Fruit fly (Drosophila melanogaster) whole organism, prepupa: Measurements from ENCODE around the gene ppk17.

Experiments
- Blimp-1 ChIP-seq: fragments of 200-800 bp; sonication (Bioruptor generic); optimal IDR thresholded peaks from 3 replicates; lab custom pipeline; 2017; ENCODE audit warnings: missing biosample characterization, missing genetic modification characterization, mild to moderate bottlenecking, moderate library complexity, missing genetic modification reagents
- CG11762 ChIP-seq: fragments of 200-800 bp; sonication (Bioruptor generic); optimal IDR thresholded peaks from 3 replicates; lab custom pipeline; 2016; ENCODE audit warnings: missing biosample characterization, missing genetic modification characterization; ENCODE audit not compliant: insufficient read depth
- CG1621 ChIP-seq: fragments of 200-800 bp; sonication (Bioruptor generic); optimal IDR thresholded peaks from 3 replicates; lab custom pipeline; 2018; ENCODE audit warnings: missing biosample characterization, mild to moderate bottlenecking, missing genetic modification characterization
- CG31627 ChIP-seq: fragments of 200-800 bp; sonication (Bioruptor generic); optimal IDR thresholded peaks from 3 replicates; lab custom pipeline; 2016; ENCODE audit warnings: missing biosample characterization, missing genetic modification characterization
- CG34406 ChIP-seq: fragments of 200-800 bp; sonication (Bioruptor generic); optimal IDR thresholded peaks from 3 replicates; lab custom pipeline; 2016; ENCODE audit warnings: missing biosample characterization, missing genetic modification characterization
- CG4318 ChIP-seq: fragments of 200-800 bp; sonication (Bioruptor generic); optimal IDR thresholded peaks from 3 replicates; lab custom pipeline; 2017; ENCODE audit warnings: missing biosample characterization, mild to moderate bottlenecking, missing genetic modification characterization
- CG6276 ChIP-seq: fragments of 200-800 bp; sonication (Bioruptor generic); optimal IDR thresholded peaks from 2 replicates; lab custom pipeline; 2017; ENCODE audit warnings: missing biosample characterization, mild to moderate bottlenecking, missing genetic modification characterization
- CG6792 ChIP-seq: fragments of 200-800 bp; sonication (Bioruptor generic); optimal IDR thresholded peaks from 3 replicates; lab custom pipeline; 2016; ENCODE audit warnings: missing biosample characterization, missing genetic modification characterization
- CG6808 ChIP-seq: fragments of 200-800 bp; sonication (Bioruptor generic); optimal IDR thresholded peaks from 3 replicates; lab custom pipeline; 2017; ENCODE audit warnings: missing biosample characterization, missing genetic modification characterization, mild to moderate bottlenecking, moderate library complexity, missing genetic modification reagents
- CG6854 ChIP-seq: fragments of 200-800 bp; sonication (Bioruptor generic); optimal IDR thresholded peaks from 2 replicates; lab custom pipeline; 2017; ENCODE audit warnings: missing biosample characterization, mild to moderate bottlenecking, missing genetic modification characterization
- CG7368 ChIP-seq: fragments of 200-800 bp; sonication (Bioruptor generic); optimal IDR thresholded peaks from 3 replicates; lab custom pipeline; 2016; ENCODE audit warnings: missing biosample characterization, missing genetic modification characterization
- CG8119 ChIP-seq: fragments of 200-800 bp; sonication (Bioruptor generic); IDR thresholded peaks from 3 replicates; pipeline ENCODE4 v1.3.6; 2022; ENCODE audit warnings: missing biosample characterization, missing genetic modification characterization
- CG8632 ChIP-seq: fragments of 200-800 bp; sonication (Bioruptor generic); optimal IDR thresholded peaks from 3 replicates; lab custom pipeline; 2016; ENCODE audit warnings: missing biosample characterization, missing genetic modification characterization
- CG9139 ChIP-seq: fragments of 200-800 bp; sonication (Bioruptor generic); optimal IDR thresholded peaks from 3 replicates; lab custom pipeline; 2017; ENCODE audit warnings: missing biosample characterization, mild to moderate bottlenecking, missing genetic modification characterization
- Eip75B ChIP-seq: fragments of 200-800 bp; sonication (Bioruptor generic); optimal IDR thresholded peaks from 3 replicates; lab custom pipeline; 2016; ENCODE audit warnings: missing biosample characterization, missing genetic modification characterization
- Eip78C ChIP-seq: fragments of 200-800 bp; sonication (Bioruptor generic); peaks from one replicate; lab custom pipeline; 2016; ENCODE audit warnings: missing biosample characterization, missing genetic modification characterization
- Eip93F ChIP-seq: fragments of 200-800 bp; sonication (Bioruptor generic); optimal IDR thresholded peaks from 2 replicates; lab custom pipeline; 2016; ENCODE audit warnings: missing biosample characterization, mild to moderate bottlenecking, missing genetic modification characterization
- Ets21C ChIP-seq: fragments of 200-800 bp; sonication (Bioruptor generic); optimal IDR thresholded peaks from 3 replicates; lab custom pipeline; 2016; ENCODE audit warnings: missing biosample characterization, missing genetic modification characterization
- Gug ChIP-seq: fragments of 200-800 bp; sonication (Bioruptor generic); IDR thresholded peaks from 2 replicates; pipeline ENCODE4 v1.3.6; 2022; ENCODE audit warnings: missing biosample characterization, missing genetic modification characterization
- Hr39 ChIP-seq: fragments of 200-800 bp; sonication (Bioruptor generic); optimal IDR thresholded peaks from 2 replicates; lab custom pipeline; 2016; ENCODE audit warnings: missing biosample characterization, missing genetic modification characterization
- Hr4 ChIP-seq: fragments of 200-800 bp; sonication (Bioruptor generic); optimal IDR thresholded peaks from 3 replicates; lab custom pipeline; 2016; ENCODE audit warnings: missing biosample characterization, missing genetic modification characterization
- Lpt ChIP-seq: fragments of 200-800 bp; sonication (Bioruptor generic); optimal IDR thresholded peaks from 3 replicates; lab custom pipeline; 2016; ENCODE audit warnings: missing biosample characterization, missing genetic modification characterization
- Met ChIP-seq: fragments of 200-800 bp; sonication (Bioruptor generic); optimal IDR thresholded peaks from 3 replicates; lab custom pipeline; 2016; ENCODE audit warnings: missing biosample characterization, missing genetic modification characterization
- OdsH ChIP-seq: fragments of 200-800 bp; sonication (Bioruptor generic); optimal IDR thresholded peaks from 3 replicates; lab custom pipeline; 2016; ENCODE audit warnings: missing biosample characterization, missing genetic modification characterization
- Smox ChIP-seq: fragments of 200-800 bp; sonication (Bioruptor generic); optimal IDR thresholded peaks from 3 replicates; lab custom pipeline; 2016; ENCODE audit warnings: missing biosample characterization, missing genetic modification characterization
- Sox14 ChIP-seq: fragments of 200-800 bp; sonication (Bioruptor generic); optimal IDR thresholded peaks from 3 replicates; lab custom pipeline; 2016; ENCODE audit warnings: missing biosample characterization, missing genetic modification characterization
- achi ChIP-seq: fragments of 200-800 bp; sonication (Bioruptor generic); optimal IDR thresholded peaks from 3 replicates; lab custom pipeline; 2016; ENCODE audit warnings: missing biosample characterization, missing genetic modification characterization
- cyc ChIP-seq: fragments of 200-800 bp; sonication (Bioruptor generic); optimal IDR thresholded peaks from 3 replicates; lab custom pipeline; 2016; ENCODE audit warnings: missing biosample characterization, missing genetic modification characterization
- dac ChIP-seq: fragments of 200-800 bp; sonication (Bioruptor generic); optimal IDR thresholded peaks from 2 replicates; lab custom pipeline; 2017; ENCODE audit warnings: missing biosample characterization, mild to moderate bottlenecking, missing genetic modification characterization
- dsx ChIP-seq: fragments of 200-800 bp; optimal IDR thresholded peaks from 3 replicates; lab custom pipeline; 2019; ENCODE audit warnings: missing biosample characterization, mild to moderate bottlenecking, missing genetic modification characterization, moderate library complexity; ENCODE audit not compliant: poor library complexity, severe bottlenecking
- eg ChIP-seq: fragments of 200-800 bp; sonication (Bioruptor generic); IDR thresholded peaks from 3 replicates; pipeline ENCODE4 v1.3.6; 2022; ENCODE audit warnings: missing biosample characterization, missing genetic modification characterization
- esn ChIP-seq: fragments of 200-800 bp; sonication (Bioruptor generic); optimal IDR thresholded peaks from 2 replicates; lab custom pipeline; 2016; ENCODE audit warnings: missing biosample characterization, mild to moderate bottlenecking, missing genetic modification characterization, moderate library complexity
- fd59A ChIP-seq: fragments of 200-800 bp; sonication (Bioruptor generic); optimal IDR thresholded peaks from 2 replicates; lab custom pipeline; 2017; ENCODE audit warnings: missing biosample characterization, mild to moderate bottlenecking, missing genetic modification characterization, missing genetic modification reagents
- fd85E ChIP-seq: fragments of 200-800 bp; sonication (Bioruptor generic); optimal IDR thresholded peaks from 3 replicates; lab custom pipeline; 2016; ENCODE audit warnings: missing biosample characterization, missing genetic modification characterization
- fkh ChIP-seq: fragments of 200-800 bp; sonication (Bioruptor generic); optimal IDR thresholded peaks from 3 replicates; lab custom pipeline; 2017; ENCODE audit warnings: missing biosample characterization, mild to moderate bottlenecking, missing genetic modification characterization, moderate library complexity
- lz ChIP-seq: fragments of 200-800 bp; sonication (Bioruptor generic); optimal IDR thresholded peaks from 3 replicates; lab custom pipeline; 2016; ENCODE audit warnings: missing biosample characterization, missing genetic modification characterization
- net ChIP-seq: fragments of 200-800 bp; sonication (Bioruptor generic); optimal IDR thresholded peaks from 3 replicates; lab custom pipeline; 2016; ENCODE audit warnings: missing biosample characterization, missing genetic modification characterization
- ss ChIP-seq, 2 experiments: fragments of 200-800 bp; sonication (Bioruptor generic); optimal IDR thresholded peaks; 2 replicates in 1 of 2; 3 replicates in 1 of 2; lab custom pipeline; 2017 to 2018; ENCODE audit warnings: mild to moderate bottlenecking in 2 of 2, missing biosample characterization in 2 of 2, missing genetic modification characterization in 2 of 2, moderate library complexity in 1 of 2
- topi ChIP-seq: fragments of 200-800 bp; sonication (Bioruptor generic); optimal IDR thresholded peaks from 3 replicates; lab custom pipeline; 2016; ENCODE audit warnings: missing biosample characterization, missing genetic modification characterization
- vri ChIP-seq: fragments of 200-800 bp; sonication (Bioruptor generic); optimal IDR thresholded peaks from 3 replicates; lab custom pipeline; 2016; ENCODE audit warnings: missing biosample characterization, mild to moderate bottlenecking, missing genetic modification characterization

The ppk17 gene

dm6 chr2L:16720707-16721700, 39.4 kb downstream of the ppk17 start (continued):
- peak; percentile 97 for TF ChIP-seq eg (GFP tag; lab: Robert Waterston, UW)
- TF ChIP-seq CG4318 (GFP tag; lab: Kevin White, UChicago): no peak
- TF ChIP-seq Met (GFP tag; lab: Kevin White, UChicago): peak; percentile 98
- TF ChIP-seq Hr4 (GFP tag; lab: Kevin White, UChicago): peak; percentile 97
- TF ChIP-seq fd59A (GFP tag; lab: Kevin White, UChicago): peak; percentile 89
- TF ChIP-seq CG31627 (GFP tag; lab: Kevin White, UChicago): peak; percentile 95
- peak; percentile 97 for TF ChIP-seq achi (GFP tag; lab: Kevin White, UChicago)
- peak; percentile 96 for TF ChIP-seq CG7368 (GFP tag; lab: Kevin White, UChicago)
- TF ChIP-seq cyc (GFP tag; lab: Kevin White, UChicago): peak; percentile 96
- TF ChIP-seq CG8119: peak; percentile 97
- peak; percentile 90 for TF ChIP-seq Blimp-1 (GFP tag; lab: Kevin White, UChicago)
- TF ChIP-seq ss (GFP tag; optimal IDR thresholded peaks at IDR 0.05; lab: Kevin White, UChicago): peak; percentile 95 to 96
- peak; percentile 95 for TF ChIP-seq CG8632
- TF ChIP-seq CG9139: peak; percentile 91
- TF ChIP-seq topi (GFP tag; lab: Kevin White, UChicago): peak; percentile 98
- TF ChIP-seq Sox14 (GFP tag; lab: Kevin White, UChicago): peak; percentile 93
- peak; percentile 97 for TF ChIP-seq OdsH (GFP tag; lab: Kevin White, UChicago)
- peak; percentile 99 for TF ChIP-seq Eip78C (GFP tag; lab: Kevin White, UChicago)
- peak; percentile 84 for TF ChIP-seq fd85E (GFP tag; lab: Kevin White, UChicago)
- TF ChIP-seq esn (GFP tag; lab: Kevin White, UChicago): peak; percentile 98
- TF ChIP-seq Eip75B (GFP tag; lab: Kevin White, UChicago): peak; percentile 97
- TF ChIP-seq fkh: peak; percentile 49
- TF ChIP-seq CG6792 (GFP tag; lab: Kevin White, UChicago): peak; percentile 94
- TF ChIP-seq Lpt (GFP tag; lab: Kevin White, UChicago): peak; percentile 94
- peak; percentile 98 for TF ChIP-seq vri (GFP tag; lab: Kevin White, UChicago)
- TF ChIP-seq lz (GFP tag; lab: Kevin White, UChicago): peak; percentile 95
- peak; percentile 97 for TF ChIP-seq CG11762 (GFP tag; lab: Kevin White, UChicago)
- peak; percentile 96 for TF ChIP-seq Smox (GFP tag; lab: Kevin White, UChicago)
- peak; percentile 95 for TF ChIP-seq Eip93F (GFP tag; lab: Kevin White, UChicago)
- peak; percentile 97 for TF ChIP-seq net (GFP tag; lab: Kevin White, UChicago)
- peak; percentile 71 for TF ChIP-seq dac (GFP tag; lab: Kevin White, UChicago)
- TF ChIP-seq CG6808: peak; percentile 91
- peak; percentile 97 for TF ChIP-seq Gug (GFP tag; lab: Robert Waterston, UW)
- peak; percentile 86 for TF ChIP-seq CG6276 (GFP tag; lab: Kevin White, UChicago)
- TF ChIP-seq Hr39 (GFP tag; lab: Kevin White, UChicago): peak; percentile 95
- TF ChIP-seq CG34406 (GFP tag; lab: Kevin White, UChicago): peak; percentile 97

- TF ChIP-seq esn (GFP tag; lab: Kevin White, UChicago) (peak; percentile 21), achi (GFP tag; lab: Kevin White, UChicago) (no peak), fkh (peak; percentile 35), Ets21C (GFP tag; lab: Kevin White, UChicago) (no peak), Eip78C (GFP tag; lab: Kevin White, UChicago) (peak; percentile 84), vri (GFP tag; lab: Kevin White, UChicago) (peak; percentile 75), Sox14 (GFP tag; lab: Kevin White, UChicago) (peak; percentile 17), dsx (GFP tag; lab: Kevin White, UChicago) (peak; percentile 8), Hr4 (GFP tag; lab: Kevin White, UChicago) (no peak), Eip75B (GFP tag; lab: Kevin White, UChicago) (peak; percentile 11), CG1621 (tag; lab: Kevin White, UChicago) (peak; percentile 0), CG6854 (GFP tag; lab: Kevin White, UChicago) (peak; percentile 1), cyc (GFP tag; lab: Kevin White, UChicago) (no peak)
- TF ChIP-seq, all 60 proteins: peak for 9
These were observed 40.5 kb downstream of the ppk17 start, which contains the start of gene Cyt-c-p for dm6 chr2L:16719643-16720515. TSS of gene Cyt-c-p (plus strand) at chr2L:16719932.
